Fruit fly (Drosophila melanogaster): Measurements from ENCODE around the gene Pdxk.

Gene Pdxk

dm6 chr3L:9357830-9358712 lies 2.0 kb upstream of the Pdxk start:
- TF ChIP-seq dsf (GFP tag; optimal IDR thresholded peaks at IDR 0.05; ENCODE audit: borderline replicate concordance) (no peak), GATAd (GFP tag; optimal IDR thresholded peaks at IDR 0.05) (no peak), Hr83 (GFP tag; optimal IDR thresholded peaks at IDR 0.05; ENCODE audit: poor library complexity, severe bottlenecking) (no peak), jim (GFP tag; optimal IDR thresholded peaks at IDR 0.05) (no peak), Dif (GFP tag; optimal IDR thresholded peaks at IDR 0.05; ENCODE audit: partially characterized antibody) (no peak), Abd-B (GFP tag; optimal IDR thresholded peaks at IDR 0.05) (no peak), N (GFP tag; optimal IDR thresholded peaks at IDR 0.05) (no peak), tai (GFP tag; optimal IDR thresholded peaks at IDR 0.05) (no peak), HLH106 (tag; optimal IDR thresholded peaks at IDR 0.05) (no peak), ey (GFP tag; optimal IDR thresholded peaks at IDR 0.05) (no peak), br (GFP tag; optimal IDR thresholded peaks at IDR 0.05) (no peak), Jra (GFP tag; optimal IDR thresholded peaks at IDR 0.05) (no peak), Dfd (GFP tag; optimal IDR thresholded peaks at IDR 0.05) (no peak), Hr78 (GFP tag; optimal IDR thresholded peaks at IDR 0.05) (no peak), h (GFP tag; optimal IDR thresholded peaks at IDR 0.05) (peak; percentile 27), Vsx2 (GFP tag; optimal IDR thresholded peaks at IDR 0.05; ENCODE audit: partially characterized antibody) (no peak), lola (GFP tag; optimal IDR thresholded peaks at IDR 0.05) (no peak), dl (GFP tag; optimal IDR thresholded peaks at IDR 0.05; ENCODE audit: insufficient read depth in 1 of 2, partially characterized antibody in 2 of 2) (no peak), Mio (GFP tag; optimal IDR thresholded peaks at IDR 0.05) (no peak), Rel (GFP tag; optimal IDR thresholded peaks at IDR 0.05) (peak; percentile 28), Rel (tag; optimal IDR thresholded peaks at IDR 0.05) (peak; percentile 57), Sp1 (GFP tag; optimal IDR thresholded peaks at IDR 0.05) (peak; percentile 26), psq (GFP tag; optimal IDR thresholded peaks at IDR 0.05) (peak; percentile 75), brk (GFP tag; optimal IDR thresholded peaks at IDR 0.05) (no peak), CG32264 (GFP tag; optimal IDR thresholded peaks at IDR 0.05) (no peak)

dm6 chr3L:9358713-9359040 lies 1.4 kb upstream of the Pdxk start, which contains the start of the genes UGP and Svip:
Gene UGP, minus strand, starts transcription at chr3L:9358935.
Gene Svip, plus strand, starts transcription at chr3L:9358999.
- peak; percentile 57 for TF ChIP-seq psq (GFP tag; optimal IDR thresholded peaks at IDR 0.05)
- no peak for TF ChIP-seq GATAd (GFP tag; optimal IDR thresholded peaks at IDR 0.05)
- no peak for TF ChIP-seq usp (GFP tag; optimal IDR thresholded peaks at IDR 0.05)
- TF ChIP-seq br (GFP tag; optimal IDR thresholded peaks at IDR 0.05): no peak
- TF ChIP-seq brk (GFP tag; optimal IDR thresholded peaks at IDR 0.05): peak; percentile 56
- TF ChIP-seq dmrt93B (GFP tag; optimal IDR thresholded peaks at IDR 0.05): no peak
- peak; percentile 45 for TF ChIP-seq sage (GFP tag; optimal IDR thresholded peaks at IDR 0.05)
- TF ChIP-seq rgr (GFP tag; optimal IDR thresholded peaks at IDR 0.05): peak; percentile 36
- TF ChIP-seq Rel (GFP tag; optimal IDR thresholded peaks at IDR 0.05): no peak
- TF ChIP-seq Rel (tag; optimal IDR thresholded peaks at IDR 0.05): peak; percentile 31
- peak; percentile 5 for TF ChIP-seq Sp1 (GFP tag; optimal IDR thresholded peaks at IDR 0.05)
- peak; percentile 35 for TF ChIP-seq Hnf4 (GFP tag; optimal IDR thresholded peaks at IDR 0.05)
- peak; percentile 27 for TF ChIP-seq OdsH (GFP tag; optimal IDR thresholded peaks at IDR 0.05)
- TF ChIP-seq foxo (GFP tag; optimal IDR thresholded peaks at IDR 0.05): peak; percentile 19 to 38
- TF ChIP-seq Hr78 (GFP tag; optimal IDR thresholded peaks at IDR 0.05): no peak
- TF ChIP-seq Hr83 (GFP tag; optimal IDR thresholded peaks at IDR 0.05; ENCODE audit: poor library complexity, severe bottlenecking): peak; percentile 57

dm6 chr3L:9361894-9362293 lies 1.8 kb downstream of the Pdxk start, which contains the start of gene CG34456:
Gene CG34456, plus strand, starts transcription at chr3L:9362108.
- TF ChIP-seq Rel (GFP tag; optimal IDR thresholded peaks at IDR 0.05) (no peak), Rel (tag; optimal IDR thresholded peaks at IDR 0.05) (peak; percentile 83), Mio (GFP tag; optimal IDR thresholded peaks at IDR 0.05) (no peak), br (GFP tag; optimal IDR thresholded peaks at IDR 0.05) (peak; percentile 51)

dm6 chr3L:9364131-9364530 lies 4.0 kb downstream of the Pdxk start, which contains the start of gene mRRF1:
Gene mRRF1, plus strand, starts transcription at chr3L:9364350.
- TF ChIP-seq psq (GFP tag; optimal IDR thresholded peaks at IDR 0.05): no peak
- peak; percentile 27 for TF ChIP-seq sage (GFP tag; optimal IDR thresholded peaks at IDR 0.05)

Measured in whole organism, wandering third instar larva.